Worm (Caenorhabditis elegans): ENCODE measurements around the gene nas-12.

The nas-12 gene

DNA sequence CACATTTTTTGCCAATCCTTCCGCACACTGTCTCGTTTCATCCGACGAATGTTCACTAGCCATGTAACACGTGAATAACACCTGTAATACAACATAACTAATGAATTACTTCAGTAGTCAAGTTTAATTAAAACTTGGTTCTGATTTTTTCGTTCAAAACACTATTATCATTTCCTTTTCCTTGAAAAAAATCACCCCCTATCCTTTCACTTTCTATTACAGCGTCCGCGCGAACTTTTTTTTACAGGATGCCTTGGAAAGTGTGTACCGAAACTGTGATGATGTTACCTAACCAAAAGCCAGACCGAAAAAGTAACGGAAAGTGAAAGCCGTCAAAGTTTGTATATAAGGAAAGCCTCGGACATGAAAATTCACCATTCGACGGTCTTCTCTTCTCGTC lies 7.7 kb upstream of the nas-12 start, which contains the start of gene col-124:
col-124 (plus strand) TSS at position 374 of the 400 bp plus-strand sequence.
- no peak for TF ChIP-seq attf-3 (GFP tag; conservative IDR thresholded peaks at IDR 0.05)
- no peak for TF ChIP-seq nhr-90 (tag; optimal IDR thresholded peaks at IDR 0.05)
- TF ChIP-seq ztf-26 (tag; optimal IDR thresholded peaks at IDR 0.05) = no peak
- TF ChIP-seq nhr-179 (tag; optimal IDR thresholded peaks at IDR 0.05) = no peak

DNA sequence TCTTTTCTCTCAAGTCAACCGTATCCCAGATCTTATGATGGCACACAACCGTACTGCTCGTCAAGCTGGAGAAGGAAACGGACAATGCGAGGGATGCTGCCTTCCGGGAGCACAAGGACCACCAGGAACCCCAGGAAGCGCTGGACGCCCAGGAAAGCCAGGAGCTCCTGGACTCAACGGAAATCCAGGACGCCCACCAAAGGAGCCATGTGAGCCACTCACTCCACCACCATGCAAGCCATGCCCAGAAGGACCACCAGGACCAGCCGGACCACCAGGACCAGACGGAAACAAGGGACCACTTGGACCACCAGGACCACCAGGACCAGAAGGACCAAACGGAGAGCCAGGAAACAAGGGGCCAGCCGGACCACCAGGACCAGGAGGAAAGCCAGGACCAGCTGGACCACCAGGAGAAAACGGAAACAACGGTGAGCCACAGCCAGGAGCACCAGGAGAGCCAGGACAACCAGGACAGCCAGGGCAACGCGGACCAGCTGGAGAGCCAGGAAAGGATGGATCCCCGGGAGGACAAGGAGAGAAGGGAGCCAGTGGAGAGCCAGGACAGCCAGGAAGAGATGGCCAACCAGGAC lies 7.0 kb upstream of the nas-12 start:
- no peak for TF ChIP-seq him-1 (tag; optimal IDR thresholded peaks at IDR 0.05)
- TF ChIP-seq nfya-1 (tag; optimal IDR thresholded peaks at IDR 0.05; ENCODE audit: borderline replicate concordance, insufficient read depth) = no peak
- TF ChIP-seq tbp1 (GFP tag; optimal IDR thresholded peaks at IDR 0.05) = no peak
- no peak for TF ChIP-seq aptf-2 (GFP tag; conservative IDR thresholded peaks at IDR 0.05)
- no peak for TF ChIP-seq atf-7 (tag; optimal IDR thresholded peaks at IDR 0.05)
- TF ChIP-seq B0336.3 (GFP tag; IDR thresholded peaks at IDR 0.05) = no peak
- TF ChIP-seq xnd-1 (tag; optimal IDR thresholded peaks at IDR 0.05) = no peak
- peak in 1 of 2 experiments; percentile 36 for TF ChIP-seq let-607 (tag; optimal IDR thresholded peaks at IDR 0.05)
- TF ChIP-seq madf-3 (GFP tag; IDR thresholded peaks at IDR 0.05) = no peak
- TF ChIP-seq F49E8.2 (tag; optimal IDR thresholded peaks at IDR 0.05; ENCODE audit: insufficient read depth) = no peak
- TF ChIP-seq rpc-1 (optimal IDR thresholded peaks at IDR 0.05) = no peak
- no peak for TF ChIP-seq rpc-1 (tag; optimal IDR thresholded peaks at IDR 0.05)
- TF ChIP-seq bed-2 (GFP tag; IDR thresholded peaks at IDR 0.05) = no peak
- no peak for TF ChIP-seq F57A8.1 (GFP tag; optimal IDR thresholded peaks at IDR 0.05)
- TF ChIP-seq nhr-80 (tag; optimal IDR thresholded peaks at IDR 0.05) = no peak
- peak; percentile 30; the same call in 1 of the 2 replicates for TF ChIP-seq mcd-1 (GFP tag; IDR thresholded peaks at IDR 0.05)
- TF ChIP-seq nfya-2 (GFP tag; IDR thresholded peaks at IDR 0.05) = 0 out of 2 replicates have a peak, but pooled peaks have one; percentile 40
- TF ChIP-seq F10E7.11 (tag; optimal IDR thresholded peaks at IDR 0.05) = no peak
- no peak for TF ChIP-seq madf-10 (tag; optimal IDR thresholded peaks at IDR 0.05)
- TF ChIP-seq let-526 (GFP tag; IDR thresholded peaks at IDR 0.05) = no peak
- no peak for TF ChIP-seq B0019.2 (GFP tag; conservative IDR thresholded peaks at IDR 0.05)
- no peak for TF ChIP-seq ztf-6 (GFP tag; IDR thresholded peaks at IDR 0.05)
- TF ChIP-seq lin-26 (GFP tag; IDR thresholded peaks at IDR 0.05) = peak; percentile 90
- TF ChIP-seq C06A6.2 (GFP tag; conservative IDR thresholded peaks at IDR 0.05) = peak; percentile 29; the same call in 1 of the 2 replicates
- no peak for TF ChIP-seq hsf-1 (GFP tag; IDR thresholded peaks at IDR 0.05)
- TF ChIP-seq efl-1 (GFP tag; optimal IDR thresholded peaks at IDR 0.05) = no peak
- peak; percentile 49; the same call in 1 of the 2 replicates for TF ChIP-seq pbrm-1 (GFP tag; IDR thresholded peaks at IDR 0.05)
- no peak for TF ChIP-seq snpc-4 (GFP tag; optimal IDR thresholded peaks at IDR 0.05)
- no peak for TF ChIP-seq snpc-4 (tag; optimal IDR thresholded peaks at IDR 0.05)
- TF ChIP-seq ztf-3 (GFP tag; optimal IDR thresholded peaks at IDR 0.05) = no peak
- no peak for TF ChIP-seq tbx-9 (tag; optimal IDR thresholded peaks at IDR 0.05; ENCODE audit: borderline replicate concordance)
- no peak for TF ChIP-seq lsy-27 (tag; optimal IDR thresholded peaks at IDR 0.05; ENCODE audit: borderline replicate concordance, insufficient read depth)
- TF ChIP-seq dpl-1 (GFP tag; optimal IDR thresholded peaks at IDR 0.05) = no peak
- no peak for TF ChIP-seq sptf-2 (GFP tag; optimal IDR thresholded peaks at IDR 0.05)
- no peak for TF ChIP-seq T26A5.8 (tag; optimal IDR thresholded peaks at IDR 0.05)
- no peak for TF ChIP-seq ceh-40 (GFP tag; IDR thresholded peaks at IDR 0.05)
- TF ChIP-seq die-1 (tag; optimal IDR thresholded peaks at IDR 0.05) = no peak
- no peak for TF ChIP-seq pha-4 (tag; optimal IDR thresholded peaks at IDR 0.05)
- TF ChIP-seq somi-1 (GFP tag; optimal IDR thresholded peaks at IDR 0.05) = no peak
- peak; percentile 63 for TF ChIP-seq lin-40 (tag; optimal IDR thresholded peaks at IDR 0.05)
- TF ChIP-seq egrh-3 (GFP tag; IDR thresholded peaks at IDR 0.05) = peak; percentile 88
- TF ChIP-seq repo-1 (tag; optimal IDR thresholded peaks at IDR 0.05) = peak; percentile 11
- TF ChIP-seq lag-1 (GFP tag; IDR thresholded peaks at IDR 0.05) = no peak

Data from whole organism, young adult.